Fruit fly (Drosophila melanogaster) whole organism, wandering third instar larva: ENCODE results near the gene CG5861.

ENCODE experiments used
- Hr83 ChIP-seq: fragments of 200-300 bp; sonication (Bioruptor generic); optimal IDR thresholded peaks from 2 replicates; lab custom pipeline; 2016; ENCODE audit warnings: missing biosample characterization, mild to moderate bottlenecking, missing genetic modification characterization, moderate library complexity; ENCODE audit not compliant: poor library complexity, severe bottlenecking
- pan ChIP-seq: fragments of >200 bp; optimal IDR thresholded peaks from 2 replicates; lab custom pipeline; 2017
- tai ChIP-seq: sonication (Bioruptor generic); optimal IDR thresholded peaks from 2 replicates; lab custom pipeline; 2016; ENCODE audit warnings: missing biosample characterization, missing genetic modification characterization

DNA sequence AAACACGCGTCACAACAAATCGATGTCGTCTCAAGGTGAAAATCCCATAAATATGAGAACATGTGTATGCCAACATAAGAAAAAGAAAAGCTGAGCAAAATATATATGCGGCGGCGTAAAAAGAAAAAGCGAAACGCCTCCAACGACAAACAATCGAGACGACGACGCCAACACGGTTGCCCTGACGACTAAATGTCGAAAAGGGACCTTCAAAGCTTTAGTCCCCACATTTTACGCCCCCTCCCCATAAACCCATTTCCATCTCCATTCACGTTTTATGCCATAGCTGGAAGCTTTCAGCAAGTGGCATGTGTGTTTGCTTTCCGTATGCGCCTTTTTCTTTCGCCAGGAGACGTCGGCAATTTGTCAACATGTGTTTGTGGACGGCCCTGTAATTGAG is 29.2 kb downstream of the CG5861 start:
- no peak for TF ChIP-seq Hr83 (GFP tag; lab: Kevin White, UChicago)
- no peak for TF ChIP-seq pan
- TF ChIP-seq tai (GFP tag; lab: Kevin White, UChicago) = no peak
